Worm (Caenorhabditis elegans) whole organism, mixed stage, embryonic: ENCODE data around the gene T10D4.11.

Experiments
- ceh-43 ChIP-seq: fragments of 200-800 bp; sonication (Bioruptor generic); optimal IDR thresholded peaks from 2 replicates; lab custom pipeline; 2018; ENCODE audit warnings: mild to moderate bottlenecking, missing genetic modification characterization, moderate library complexity, missing compliant biosample characterization
- ces-1 ChIP-seq: fragments of 150-350 bp; optimal IDR thresholded peaks from 2 replicates; lab custom pipeline; 2014; ENCODE audit warnings: missing biosample characterization, missing genetic modification reagents, missing genetic modification characterization
- elt-1 ChIP-seq: sonication (generic microtip); optimal IDR thresholded peaks from 2 replicates; lab custom pipeline; 2017; ENCODE audit warnings: missing genetic modification characterization, mild to moderate bottlenecking, missing compliant biosample characterization, antibody characterized with exemption, moderate library complexity, borderline replicate concordance; ENCODE audit not compliant: insufficient read depth
- lsy-2 ChIP-seq: fragments of 150-350 bp; optimal IDR thresholded peaks from 2 replicates; lab custom pipeline; 2014; ENCODE audit warnings: missing biosample characterization, missing genetic modification characterization
- mep-1 ChIP-seq: fragments of 150-350 bp; optimal IDR thresholded peaks from 2 replicates; lab custom pipeline; 2017; ENCODE audit warnings: missing biosample characterization, missing genetic modification reagents, missing genetic modification characterization, inconsistent platforms
- nhr-12 ChIP-seq: fragments of 150-350 bp; optimal IDR thresholded peaks from 2 replicates; lab custom pipeline; 2014; ENCODE audit warnings: missing biosample characterization, missing genetic modification characterization
- nhr-28 ChIP-seq: fragments of 150-350 bp; optimal IDR thresholded peaks from 2 replicates; lab custom pipeline; 2014; ENCODE audit warnings: missing biosample characterization, missing genetic modification characterization
- sem-2 ChIP-seq: fragments of 200-800 bp; sonication (Bioruptor generic); optimal IDR thresholded peaks from 2 replicates; lab custom pipeline; 2018; ENCODE audit warnings: mild to moderate bottlenecking, missing genetic modification characterization, missing compliant biosample characterization
- unc-39 ChIP-seq: fragments of 150-350 bp; optimal IDR thresholded peaks from 2 replicates; lab custom pipeline; 2014; ENCODE audit warnings: missing biosample characterization, missing genetic modification characterization
- unc-62 ChIP-seq: fragments of 150-350 bp; optimal IDR thresholded peaks from 2 replicates; lab custom pipeline; 2014; ENCODE audit warnings: missing biosample characterization, missing genetic modification reagents, missing genetic modification characterization
- ztf-11 ChIP-seq: fragments of 150-350 bp; optimal IDR thresholded peaks from 2 replicates; lab custom pipeline; 2014; ENCODE audit warnings: missing biosample characterization, missing genetic modification characterization

DNA sequence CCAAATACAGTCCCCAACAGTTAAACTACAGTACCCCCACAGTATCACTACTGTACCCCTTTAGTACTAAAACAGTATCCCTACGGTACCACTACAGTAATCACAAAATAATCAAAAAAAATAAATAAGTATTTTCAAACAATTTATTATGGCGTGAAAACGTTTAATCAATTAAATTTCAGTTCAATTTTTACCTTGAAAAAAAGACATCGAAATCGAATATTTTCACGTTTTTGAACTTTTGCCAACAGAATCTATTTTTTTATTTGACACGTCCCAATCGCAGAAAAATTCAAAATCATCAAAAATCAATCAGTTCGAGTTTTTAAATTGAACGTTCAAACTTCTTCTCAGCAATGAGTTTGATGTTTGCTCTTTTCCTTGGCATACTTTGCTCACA lies 35.5 kb downstream of the T10D4.11 start, which contains the start of gene clec-123:
- TF ChIP-seq sem-2 (GFP tag; lab: Kevin White, UChicago) (no peak), ztf-11 (no peak), ceh-43 (GFP tag; lab: Kevin White, UChicago) (no peak), elt-1 (tag; lab: Kevin White, UChicago) (no peak), unc-62 (GFP tag; lab: Kevin White, UChicago) (no peak), unc-39 (tag; lab: Kevin White, UChicago) (no peak), lsy-2 (no peak), nhr-28 (tag; lab: Kevin White, UChicago) (no peak), mep-1 (no peak), ces-1 (GFP tag; lab: Kevin White, UChicago) (no peak), nhr-12 (tag; lab: Kevin White, UChicago) (no peak)
